Fruit fly (Drosophila melanogaster) whole organism, embryonic: ENCODE measurements around the gene CG15772.

Experiments
- Awh ChIP-seq: fragments of 200-800 bp; sonication (Bioruptor generic); IDR thresholded peaks from 2 replicates; pipeline ENCODE4, ENCODE4 v1.3.6; 2022; ENCODE audit warnings: missing biosample characterization, missing genetic modification characterization
- CG11560 ChIP-seq: fragments of 200-800 bp; sonication (Bioruptor generic); IDR thresholded peaks from 3 replicates; pipeline ENCODE4 v1.3.6; 2022; ENCODE audit warnings: missing biosample characterization, missing genetic modification characterization
- CG12769 ChIP-seq: fragments of 200-800 bp; sonication (Bioruptor generic); optimal IDR thresholded peaks from 2 replicates; lab custom pipeline; 2019; ENCODE audit warnings: missing biosample characterization, mild to moderate bottlenecking, missing genetic modification characterization, moderate library complexity
- CG13894 ChIP-seq: fragments of 200-800 bp; sonication (Bioruptor generic); optimal IDR thresholded peaks from 3 replicates; lab custom pipeline; 2018; ENCODE audit warnings: missing biosample characterization, mild to moderate bottlenecking, missing genetic modification characterization, moderate library complexity
- CG14050 ChIP-seq: fragments of 200-800 bp; sonication (Bioruptor generic); IDR thresholded peaks from 3 replicates; pipeline ENCODE4 v1.3.6; 2022; ENCODE audit warnings: missing biosample characterization, missing genetic modification characterization
- CG1529 ChIP-seq: fragments of 200-800 bp; sonication (Bioruptor generic); optimal IDR thresholded peaks from 3 replicates; lab custom pipeline; 2018; ENCODE audit warnings: missing biosample characterization, missing genetic modification characterization
- CG15479 ChIP-seq: fragments of 200-800 bp; sonication (Bioruptor generic); optimal IDR thresholded peaks from 3 replicates; lab custom pipeline; 2019; ENCODE audit warnings: missing biosample characterization, mild to moderate bottlenecking, missing genetic modification characterization, moderate library complexity
- CG17385 ChIP-seq: fragments of 200-800 bp; sonication (Bioruptor generic); optimal IDR thresholded peaks from 3 replicates; lab custom pipeline; 2018; ENCODE audit warnings: missing biosample characterization, mild to moderate bottlenecking, missing genetic modification characterization
- CG2712 ChIP-seq: fragments of 200-800 bp; optimal IDR thresholded peaks from 3 replicates; lab custom pipeline; 2019; ENCODE audit warnings: missing biosample characterization, mild to moderate bottlenecking, missing genetic modification characterization, moderate library complexity
- CG31388 ChIP-seq: fragments of 200-800 bp; sonication (Bioruptor generic); optimal IDR thresholded peaks from 2 replicates; lab custom pipeline; 2016; ENCODE audit warnings: missing biosample characterization, missing genetic modification characterization
- CG33213 ChIP-seq: fragments of 200-800 bp; sonication (Bioruptor generic); optimal IDR thresholded peaks from 3 replicates; lab custom pipeline; 2016; ENCODE audit warnings: missing biosample characterization, missing genetic modification characterization
- CG34224 ChIP-seq: fragments of 200-800 bp; sonication (Bioruptor generic); IDR thresholded peaks from 3 replicates; pipeline ENCODE4 v1.3.6; 2022; ENCODE audit warnings: missing biosample characterization, missing genetic modification characterization; ENCODE audit not compliant: partially characterized antibody
- CG4424 ChIP-seq: fragments of 200-800 bp; sonication (Bioruptor generic); optimal IDR thresholded peaks from 3 replicates; lab custom pipeline; 2016; ENCODE audit warnings: missing biosample characterization, missing genetic modification characterization
- CG6689 ChIP-seq: fragments of 200-800 bp; sonication (Bioruptor generic); IDR thresholded peaks from 2 replicates; pipeline ENCODE4 v1.3.6; 2022; ENCODE audit warnings: missing biosample characterization, missing genetic modification characterization
- CG7556 ChIP-seq: fragments of 200-800 bp; sonication (Bioruptor generic); optimal IDR thresholded peaks from 2 replicates; lab custom pipeline; 2017; ENCODE audit warnings: missing biosample characterization, mild to moderate bottlenecking, missing genetic modification characterization
- CG8089 ChIP-seq: fragments of 200-800 bp; sonication (Bioruptor generic); optimal IDR thresholded peaks from 3 replicates; lab custom pipeline; 2016; ENCODE audit warnings: missing biosample characterization, missing genetic modification characterization
- CG8944 ChIP-seq: fragments of 200-800 bp; sonication (Bioruptor generic); optimal IDR thresholded peaks from 3 replicates; lab custom pipeline; 2016; ENCODE audit warnings: missing biosample characterization, missing genetic modification characterization
- CG9609 ChIP-seq: fragments of 200-800 bp; sonication (Bioruptor generic); optimal IDR thresholded peaks from 3 replicates; lab custom pipeline; 2016; ENCODE audit warnings: missing biosample characterization, missing genetic modification characterization
- CG9876 ChIP-seq: fragments of 200-800 bp; sonication (Bioruptor generic); optimal IDR thresholded peaks from 2 replicates; lab custom pipeline; 2016; ENCODE audit warnings: missing biosample characterization, missing genetic modification characterization
- Chrac-16 ChIP-seq: fragments of 200-800 bp; sonication (Bioruptor generic); optimal IDR thresholded peaks from 3 replicates; lab custom pipeline; 2016; ENCODE audit warnings: missing biosample characterization, missing genetic modification characterization
- Deaf1 ChIP-seq: fragments of 200-800 bp; optimal IDR thresholded peaks from 3 replicates; lab custom pipeline; 2019; ENCODE audit warnings: missing biosample characterization, mild to moderate bottlenecking, missing genetic modification characterization, moderate library complexity
- Drgx ChIP-seq: fragments of 200-800 bp; sonication (Bioruptor generic); IDR thresholded peaks from 2 replicates; pipeline ENCODE4 v1.3.6; 2022; ENCODE audit warnings: missing biosample characterization, missing genetic modification characterization
- Fer2 ChIP-seq: fragments of 200-800 bp; sonication (Bioruptor generic); optimal IDR thresholded peaks from 2 replicates; lab custom pipeline; 2018; ENCODE audit warnings: missing biosample characterization, mild to moderate bottlenecking, missing genetic modification characterization, moderate library complexity
- H15 ChIP-seq: fragments of 200-800 bp; sonication (Bioruptor generic); IDR thresholded peaks from 3 replicates; pipeline ENCODE4 v1.3.6; 2022; ENCODE audit warnings: missing biosample characterization, missing genetic modification characterization
- HmgD ChIP-seq: fragments of 200-800 bp; sonication (Bioruptor generic); optimal IDR thresholded peaks from 3 replicates; lab custom pipeline; 2016; ENCODE audit warnings: missing biosample characterization, missing genetic modification characterization
- MTF-1 ChIP-seq: fragments of 200-800 bp; sonication (Bioruptor generic); optimal IDR thresholded peaks from 2 replicates; lab custom pipeline; 2018; ENCODE audit warnings: missing biosample characterization, mild to moderate bottlenecking, missing genetic modification characterization, borderline replicate concordance
- Med ChIP-seq: fragments of 200-800 bp; sonication (Bioruptor generic); peaks from one replicate; lab custom pipeline; 2016; ENCODE audit warnings: missing biosample characterization, missing genetic modification characterization, mild to moderate bottlenecking, inconsistent platforms, moderate library complexity
- Mrtf ChIP-seq: fragments of 200-800 bp; sonication (Bioruptor generic); IDR thresholded peaks from 3 replicates; pipeline ENCODE4 v1.3.6; 2022; ENCODE audit warnings: missing biosample characterization, missing genetic modification characterization
- Oaz ChIP-seq: fragments of 200-800 bp; sonication (Bioruptor generic); IDR thresholded peaks from 2 replicates; pipeline ENCODE4 v1.3.6; 2022; ENCODE audit warnings: missing biosample characterization, missing genetic modification characterization
- Oli ChIP-seq: fragments of 200-800 bp; sonication (Bioruptor generic); optimal IDR thresholded peaks from 2 replicates; lab custom pipeline; 2018; ENCODE audit warnings: missing biosample characterization, mild to moderate bottlenecking, missing genetic modification characterization, moderate library complexity
- Side ChIP-seq: fragments of 200-800 bp; sonication (Bioruptor generic); optimal IDR thresholded peaks from 2 replicates; lab custom pipeline; 2016; ENCODE audit warnings: missing biosample characterization, missing genetic modification characterization
- Ssrp ChIP-seq: fragments of 200-800 bp; sonication (Bioruptor generic); optimal IDR thresholded peaks from 2 replicates; lab custom pipeline; 2018; ENCODE audit warnings: missing biosample characterization, mild to moderate bottlenecking, missing genetic modification characterization, moderate library complexity
- Trl ChIP-seq, 3 experiments: fragments of >200 bp in 2 of 3; fragments of 200-800 bp in 1 of 3; sonication (Bioruptor generic) in 1 of 3; optimal IDR thresholded peaks; 2 replicates in 1 of 3; 3 replicates in 2 of 3; lab custom pipeline; 2016 to 2017; ENCODE audit warnings: missing biosample characterization in 1 of 3, missing genetic modification characterization in 1 of 3
- Xbp1 ChIP-seq: fragments of 200-800 bp; sonication (Bioruptor generic); optimal IDR thresholded peaks from 3 replicates; lab custom pipeline; 2016; ENCODE audit warnings: missing biosample characterization, mild to moderate bottlenecking, missing genetic modification characterization
- bcd ChIP-seq: fragments of 200-800 bp; sonication (Bioruptor generic); optimal IDR thresholded peaks from 2 replicates; lab custom pipeline; 2017; ENCODE audit warnings: missing biosample characterization, mild to moderate bottlenecking, missing genetic modification characterization
- bowl ChIP-seq: fragments of 200-800 bp; sonication (Bioruptor generic); IDR thresholded peaks from 2 replicates; pipeline ENCODE4 v1.3.6; 2022; ENCODE audit warnings: missing biosample characterization, missing genetic modification characterization
- cg ChIP-seq: fragments of 200-800 bp; sonication (Bioruptor generic); optimal IDR thresholded peaks from 3 replicates; lab custom pipeline; 2019; ENCODE audit warnings: missing biosample characterization, mild to moderate bottlenecking, missing genetic modification characterization, moderate library complexity
- esg ChIP-seq: fragments of 200-800 bp; sonication (Bioruptor generic); conservative IDR thresholded peaks from 2 replicates; pipeline ENCODE4 v1.3.6; 2022; ENCODE audit warnings: missing biosample characterization, missing genetic modification characterization
- ewg ChIP-seq: fragments of 200-800 bp; sonication (Bioruptor generic); optimal IDR thresholded peaks from 3 replicates; lab custom pipeline; 2017; ENCODE audit warnings: mild to moderate bottlenecking, missing biosample characterization, missing genetic modification reagents, missing genetic modification characterization
- mam ChIP-seq: fragments of 200-800 bp; sonication (Bioruptor generic); optimal IDR thresholded peaks from 3 replicates; lab custom pipeline; 2016; ENCODE audit warnings: missing biosample characterization, missing genetic modification characterization
- peb ChIP-seq: fragments of 200-800 bp; sonication (Bioruptor generic); IDR thresholded peaks from 2 replicates; pipeline ENCODE4 v1.3.6; 2022; ENCODE audit warnings: missing biosample characterization, missing genetic modification characterization
- pita ChIP-seq: fragments of 200-800 bp; sonication (Bioruptor generic); optimal IDR thresholded peaks from 2 replicates; lab custom pipeline; 2017; ENCODE audit warnings: missing biosample characterization, mild to moderate bottlenecking, missing genetic modification characterization
- pzg ChIP-seq: fragments of 200-800 bp; sonication (Bioruptor generic); optimal IDR thresholded peaks from 3 replicates; lab custom pipeline; 2018; ENCODE audit warnings: missing biosample characterization, mild to moderate bottlenecking, missing genetic modification characterization, moderate library complexity
- ro ChIP-seq: fragments of 200-800 bp; sonication (Bioruptor generic); IDR thresholded peaks from 2 replicates; pipeline ENCODE4 v1.3.6; 2022; ENCODE audit warnings: missing biosample characterization, missing genetic modification characterization
- run ChIP-seq: fragments of 200-800 bp; sonication (Bioruptor generic); optimal IDR thresholded peaks from 3 replicates; lab custom pipeline; 2018; ENCODE audit warnings: missing biosample characterization, mild to moderate bottlenecking, missing genetic modification characterization
- sisA ChIP-seq: fragments of 200-800 bp; sonication (Bioruptor generic); IDR thresholded peaks from 2 replicates; pipeline ENCODE4 v1.3.6; 2022; ENCODE audit warnings: missing biosample characterization, missing genetic modification characterization
- sug ChIP-seq: fragments of 200-800 bp; optimal IDR thresholded peaks from 2 replicates; lab custom pipeline; 2019; ENCODE audit warnings: missing biosample characterization, mild to moderate bottlenecking, missing genetic modification characterization, moderate library complexity
- unc-4 ChIP-seq: fragments of 200-800 bp; sonication (Bioruptor generic); IDR thresholded peaks from 2 replicates; pipeline ENCODE4 v1.3.6; 2022; ENCODE audit warnings: missing biosample characterization, missing genetic modification characterization; ENCODE audit not compliant: partially characterized antibody
- usp ChIP-seq: fragments of >200 bp; optimal IDR thresholded peaks from 2 replicates; lab custom pipeline; 2017; ENCODE audit warnings: missing biosample characterization, missing genetic modification characterization

The CG15772 gene

dm6 chrX:5737676-5738220 lies 14.3 kb upstream of the CG15772 start, which contains the start of gene Snx27 (continued):
- TF ChIP-seq pita (no peak), Mrtf (GFP tag; lab: Robert Waterston, UW) (no peak), Trl (optimal IDR thresholded peaks at IDR 0.05; lab: Kevin White, UChicago) (no peak), Trl (GFP tag; optimal IDR thresholded peaks at IDR 0.05; lab: Kevin White, UChicago) (peak; percentile 70), Xbp1 (GFP tag; lab: Kevin White, UChicago) (peak; percentile 53), Awh (GFP tag; lab: Robert Waterston, UW) (no peak), Deaf1 (tag; lab: Kevin White, UChicago) (no peak), CG34224 (peak; percentile 99), CG12769 (peak; percentile 61), ro (no peak), CG33213 (GFP tag; lab: Kevin White, UChicago) (peak; percentile 78), sug (tag; lab: Kevin White, UChicago) (peak; percentile 37), CG11560 (tag; lab: Robert Waterston, UW) (peak; percentile 71; the same call in 2 of the 3 replicates), Oli (tag; lab: Kevin White, UChicago) (no peak), CG1529 (GFP tag; lab: Kevin White, UChicago) (no peak), bowl (GFP tag; lab: Robert Waterston, UW) (no peak), CG8944 (GFP tag; lab: Kevin White, UChicago) (peak; percentile 43), Side (peak; percentile 30), usp (GFP tag; lab: Kevin White, UChicago) (no peak), Chrac-16 (GFP tag; lab: Kevin White, UChicago) (peak; percentile 12), CG17385 (GFP tag; lab: Kevin White, UChicago) (peak; percentile 17), MTF-1 (GFP tag; lab: Kevin White, UChicago) (no peak), CG2712 (peak; percentile 66), CG13894 (peak; percentile 48), ewg (GFP tag; lab: Kevin White, UChicago) (peak; percentile 23), CG14050 (GFP tag; lab: Robert Waterston, UW) (no peak), bcd (GFP tag; lab: Kevin White, UChicago) (peak; percentile 53), CG9609 (peak; percentile 51), CG7556 (GFP tag; lab: Kevin White, UChicago) (peak; percentile 9), Oaz (GFP tag; lab: Robert Waterston, UW) (no peak), unc-4 (GFP tag; lab: Robert Waterston, UW) (peak; percentile 99), H15 (GFP tag; lab: Robert Waterston, UW) (no peak), mam (GFP tag; lab: Kevin White, UChicago) (peak; percentile 73), CG31388 (GFP tag; lab: Kevin White, UChicago) (no peak)

- TF ChIP-seq CG4424 (GFP tag; lab: Kevin White, UChicago), result no peak
- TF ChIP-seq Med, result peak; percentile 54
These were observed 10.4 kb upstream of the CG15772 start for dm6 chrX:5741625-5742024.

- TF ChIP-seq Ssrp (tag; lab: Kevin White, UChicago) (no peak), cg (GFP tag; lab: Kevin White, UChicago) (peak; percentile 60), CG6689 (GFP tag; lab: Robert Waterston, UW) (no peak), pzg (GFP tag; lab: Kevin White, UChicago) (no peak), Drgx (GFP tag; lab: Robert Waterston, UW) (no peak), CG8089 (GFP tag; lab: Kevin White, UChicago) (no peak), sisA (no peak), HmgD (GFP tag; lab: Kevin White, UChicago) (no peak), Fer2 (no peak), esg (GFP tag; lab: Robert Waterston, UW) (no peak), peb (no peak), CG15479 (GFP tag; lab: Kevin White, UChicago) (peak; percentile 84), run (tag; lab: Kevin White, UChicago) (no peak), CG9876 (GFP tag; lab: Kevin White, UChicago) (no peak)
These were observed 7.7 kb upstream of the CG15772 start for dm6 chrX:5744277-5744846.
